Worm (Caenorhabditis elegans) whole organism, early embryonic: ENCODE results near the gene txt-10.

Experiments
- B0310.2 ChIP-seq: sonication (generic microtip); optimal IDR thresholded peaks from 2 replicates; lab custom pipeline; 2016; ENCODE audit warnings: mild to moderate bottlenecking, missing genetic modification characterization, missing compliant biosample characterization
- F13C5.2 ChIP-seq: sonication (generic microtip); optimal IDR thresholded peaks from 2 replicates; lab custom pipeline; 2017; ENCODE audit warnings: mild to moderate bottlenecking, missing genetic modification characterization, inconsistent platforms, missing compliant biosample characterization
- aly-1 ChIP-seq: sonication (generic microtip); optimal IDR thresholded peaks from 2 replicates; lab custom pipeline; 2016; ENCODE audit warnings: missing genetic modification characterization, missing compliant biosample characterization
- ama-1 ChIP-seq: fragments of 150-350 bp; optimal IDR thresholded peaks from 2 replicates; lab custom pipeline; 2014
- ceh-13 ChIP-seq: fragments of 200-800 bp; sonication (Bioruptor generic); optimal IDR thresholded peaks from 2 replicates; lab custom pipeline; 2018; ENCODE audit warnings: mild to moderate bottlenecking, missing genetic modification characterization, missing compliant biosample characterization
- ceh-36 ChIP-seq: sonication (generic microtip); optimal IDR thresholded peaks from 2 replicates; lab custom pipeline; 2016; ENCODE audit warnings: missing genetic modification characterization, inconsistent platforms, missing compliant biosample characterization
- ets-7 ChIP-seq: sonication (generic microtip); optimal IDR thresholded peaks from 2 replicates; lab custom pipeline; 2016; ENCODE audit warnings: missing genotype, missing genetic modification characterization, missing compliant biosample characterization
- flt-1 ChIP-seq: fragments of 200-800 bp; sonication (Bioruptor generic); IDR thresholded peaks from 2 replicates; pipeline ENCODE4 v1.3.6; 2022; ENCODE audit warnings: missing genetic modification characterization, missing compliant biosample characterization
- hmbx-1 ChIP-seq: sonication (generic microtip); optimal IDR thresholded peaks from 2 replicates; lab custom pipeline; 2016; ENCODE audit warnings: mild to moderate bottlenecking, missing genetic modification characterization, missing compliant biosample characterization
- pes-1 ChIP-seq: fragments of 200-800 bp; sonication (Bioruptor generic); IDR thresholded peaks from 2 replicates; pipeline ENCODE4 v1.3.6; 2022; ENCODE audit warnings: missing genetic modification reagents, missing genetic modification characterization, missing compliant biosample characterization
- scrt-1 ChIP-seq: fragments of 200-800 bp; sonication (Bioruptor generic); IDR thresholded peaks from 2 replicates; pipeline ENCODE4 v1.3.6; 2022; ENCODE audit warnings: missing genetic modification characterization, missing compliant biosample characterization
- tbx-11 ChIP-seq: fragments of 200-800 bp; sonication (Bioruptor generic); IDR thresholded peaks from 2 replicates; pipeline ENCODE4 v1.3.6; 2022; ENCODE audit warnings: missing genetic modification characterization, missing compliant biosample characterization
- tbx-37 ChIP-seq: fragments of 200-800 bp; sonication (Bioruptor generic); conservative IDR thresholded peaks from 2 replicates; pipeline ENCODE4 v1.3.6; 2022; ENCODE audit warnings: missing genetic modification reagents, missing genetic modification characterization, missing compliant biosample characterization
- tra-4 ChIP-seq: sonication (generic microtip); optimal IDR thresholded peaks from 2 replicates; lab custom pipeline; 2017; ENCODE audit warnings: missing genetic modification characterization, missing compliant biosample characterization

- TF ChIP-seq hmbx-1 (no peak), tbx-11 (no peak), ama-1 (lab: Kevin White, UChicago) (no peak), tbx-37 (GFP tag; lab: Robert Waterston, UW) (no peak), ceh-36 (no peak), B0310.2 (no peak), ceh-13 (no peak), tra-4 (tag; lab: Kevin White, UChicago) (no peak), ets-7 (tag; lab: Kevin White, UChicago) (no peak), flt-1 (GFP tag; lab: Robert Waterston, UW) (no peak), F13C5.2 (tag; lab: Kevin White, UChicago) (no peak), aly-1 (no peak), scrt-1 (GFP tag; lab: Robert Waterston, UW) (no peak), pes-1 (GFP tag; lab: Robert Waterston, UW) (no peak)
Measured at ce11 chrV:10581837-10582300, 49.2 kb upstream of the txt-10 start, which contains the start of gene T21C9.6.
